Worm (Caenorhabditis elegans): ENCODE measurements around the gene H23L24.4.

- TF ChIP-seq ztf-23 (GFP tag; IDR thresholded peaks at IDR 0.05) (no peak), tab-1 (GFP tag; IDR thresholded peaks at IDR 0.05) (no peak), T22C8.4 (GFP tag; IDR thresholded peaks at IDR 0.05) (no peak), klf-2 (GFP tag; conservative IDR thresholded peaks at IDR 0.05) (no peak), med-1 (GFP tag; optimal IDR thresholded peaks at IDR 0.05; ENCODE audit: insufficient read depth) (no peak), flt-1 (GFP tag; IDR thresholded peaks at IDR 0.05) (no peak), cog-1 (tag; optimal IDR thresholded peaks at IDR 0.05) (no peak), ztf-29 (GFP tag; IDR thresholded peaks at IDR 0.05) (no peak), ref-1 (GFP tag; conservative IDR thresholded peaks at IDR 0.05) (no peak)
Measured at ce11 chrIV:8724907-8725306, 19.5 kb upstream of the H23L24.4 start.
